Fruit fly (Drosophila melanogaster) whole organism, wandering third instar larva: ENCODE results near the gene Ir8a.

Experiments
- Jra ChIP-seq: sonication (Bioruptor generic); optimal IDR thresholded peaks from 2 replicates; lab custom pipeline; 2016; ENCODE audit warnings: missing biosample characterization, missing genetic modification characterization
- Vsx2 ChIP-seq: fragments of 200-300, 225-300 bp; sonication (Bioruptor generic); optimal IDR thresholded peaks from 2 replicates; lab custom pipeline; 2018; ENCODE audit warnings: missing biosample characterization, missing genetic modification characterization; ENCODE audit not compliant: partially characterized antibody
- dl ChIP-seq, 2 experiments: fragments of 175-275, 200-275 bp in 1 of 2; fragments of 200-275 bp in 1 of 2; sonication (Bioruptor generic); optimal IDR thresholded peaks; lab custom pipeline; 2018; ENCODE audit warnings: mild to moderate bottlenecking in 2 of 2, missing biosample characterization in 2 of 2, missing genetic modification characterization in 2 of 2, moderate library complexity in 2 of 2; ENCODE audit not compliant: partially characterized antibody in 2 of 2, insufficient read depth in 1 of 2
- ey ChIP-seq: fragments of 200-800 bp; sonication (Bioruptor generic); optimal IDR thresholded peaks from 2 replicates; lab custom pipeline; 2016; ENCODE audit warnings: missing biosample characterization, missing genetic modification characterization
- fru ChIP-seq: fragments of 200-800 bp; sonication (Bioruptor generic); optimal IDR thresholded peaks from 3 replicates; lab custom pipeline; 2016; ENCODE audit warnings: missing biosample characterization, mild to moderate bottlenecking, missing genetic modification characterization
- lola ChIP-seq: fragments of >200 bp; optimal IDR thresholded peaks from 2 replicates; lab custom pipeline; 2017; ENCODE audit warnings: missing biosample characterization, missing genetic modification characterization
- pan ChIP-seq: fragments of >200 bp; optimal IDR thresholded peaks from 2 replicates; lab custom pipeline; 2017
- psq ChIP-seq: fragments of 200-800 bp; sonication (Bioruptor generic); optimal IDR thresholded peaks from 3 replicates; lab custom pipeline; 2017; ENCODE audit warnings: missing biosample characterization, mild to moderate bottlenecking, missing genetic modification characterization, moderate library complexity

DNA sequence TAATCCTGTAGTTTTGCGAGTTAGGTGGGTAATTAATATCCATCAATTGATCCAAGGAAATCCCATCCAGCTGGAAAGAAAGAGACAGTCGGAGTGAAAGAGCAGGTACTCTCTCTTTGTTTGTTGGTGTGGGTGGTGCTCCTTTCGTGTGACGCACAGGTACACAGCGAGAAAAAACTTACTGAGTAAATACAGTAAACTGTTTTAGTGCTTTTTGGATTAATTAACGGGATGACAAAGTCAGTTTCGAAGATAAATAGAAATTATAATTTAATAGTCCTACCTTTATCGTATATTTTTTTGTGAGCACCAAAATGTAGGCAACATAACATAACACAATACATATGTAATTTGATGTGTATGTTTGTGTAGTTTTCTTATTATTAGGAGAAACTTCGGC, 11.7 kb upstream of the Ir8a start:
- no peak for TF ChIP-seq pan (lab: Kevin White, UChicago)
- TF ChIP-seq ey (GFP tag; lab: Kevin White, UChicago) = no peak
- no peak for TF ChIP-seq lola (GFP tag; lab: Kevin White, UChicago)
- TF ChIP-seq Vsx2 (GFP tag; lab: Kevin White, UChicago) = no peak
- TF ChIP-seq fru (GFP tag; lab: Kevin White, UChicago) = peak; percentile 29
- no peak for TF ChIP-seq dl (GFP tag; optimal IDR thresholded peaks at IDR 0.05; lab: Kevin White, UChicago; ENCODE audit: insufficient read depth in 1 of 2, partially characterized antibody in 2 of 2)
- no peak for TF ChIP-seq psq (GFP tag; lab: Kevin White, UChicago)
- no peak for TF ChIP-seq Jra
